Worm (Caenorhabditis elegans): ENCODE measurements around the gene col-77.

col-77 gene

DNA sequence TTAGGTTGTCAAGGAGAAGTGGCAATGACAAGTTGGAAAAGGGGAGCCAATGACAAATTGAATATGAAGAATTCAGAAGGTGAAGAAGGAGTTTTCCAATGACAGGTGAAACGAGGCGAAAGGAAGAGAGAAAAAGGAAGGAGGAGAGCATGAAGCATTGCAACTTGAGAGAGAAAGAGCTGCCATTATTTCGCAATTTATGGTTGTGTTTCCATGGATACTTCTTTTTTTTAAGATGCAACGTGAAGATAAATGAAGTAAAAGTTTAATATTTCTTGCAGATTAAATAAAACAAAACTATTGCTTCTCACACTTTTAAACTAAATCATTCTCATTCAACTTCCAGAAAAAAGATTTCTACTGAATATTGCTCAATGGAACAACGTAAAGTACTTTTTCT lies 35.0 kb upstream of the col-77 start, which contains the start of gene F49E12.8:
F49E12.8 (minus strand) TSS at position 101 of the 400 bp plus-strand sequence.
- no peak for TF ChIP-seq elt-3 (tag; optimal IDR thresholded peaks at IDR 0.05)
- TF ChIP-seq lin-39 (tag; optimal IDR thresholded peaks at IDR 0.05), result no peak
- no peak for TF ChIP-seq mab-5 (tag; optimal IDR thresholded peaks at IDR 0.05)
- TF ChIP-seq C34F6.9 (tag; optimal IDR thresholded peaks at IDR 0.05), result no peak
- TF ChIP-seq nhr-25 (tag; optimal IDR thresholded peaks at IDR 0.05), result no peak
- no peak for TF ChIP-seq nhr-6 (tag; optimal IDR thresholded peaks at IDR 0.05)

DNA sequence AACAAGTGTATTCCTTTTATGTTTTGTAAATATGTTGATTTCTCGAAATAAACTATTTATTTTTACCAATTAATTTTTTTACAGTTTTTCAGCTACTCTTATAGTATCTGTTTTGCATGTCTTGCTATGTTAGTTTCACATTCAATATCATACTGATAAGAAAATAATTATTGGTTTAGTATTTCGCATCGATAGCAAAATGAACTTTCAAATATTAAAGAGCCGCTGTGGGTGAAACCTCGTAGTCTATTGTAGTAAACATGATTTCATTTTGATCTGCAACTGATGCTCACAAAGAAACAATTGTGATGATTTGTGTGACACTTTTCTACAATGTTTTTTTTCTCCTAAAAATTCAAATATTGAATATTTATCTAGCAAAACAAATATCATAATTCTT lies 33.0 kb upstream of the col-77 start:
- TF ChIP-seq peb-1 (tag; optimal IDR thresholded peaks at IDR 0.05) (no peak), fos-1 (tag; optimal IDR thresholded peaks at IDR 0.05) (peak; percentile 55)

DNA sequence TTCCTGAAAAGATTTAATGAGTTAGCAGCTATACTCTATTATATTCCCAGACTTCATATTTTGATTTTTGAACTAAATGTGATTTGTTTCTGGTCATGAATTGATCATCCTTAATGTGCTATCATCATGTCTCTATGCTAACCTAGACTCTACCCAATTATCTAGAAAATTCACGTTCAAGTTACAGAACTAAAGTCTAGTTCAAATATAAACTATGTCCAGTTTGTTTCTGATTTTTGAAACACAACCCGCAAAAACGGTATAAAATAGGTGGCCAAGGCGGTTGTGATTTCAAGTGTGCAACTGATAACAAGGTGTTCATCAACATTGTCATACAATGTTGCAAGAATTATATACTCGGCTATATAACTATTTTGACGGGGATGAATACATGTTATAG lies 31.6 kb upstream of the col-77 start, which contains the start of gene F49E12.10:
F49E12.10 (plus strand) TSS at position 301 of the 400 bp plus-strand sequence.
- no peak for TF ChIP-seq blmp-1 (tag; optimal IDR thresholded peaks at IDR 0.05; ENCODE audit: insufficient read depth)
- TF ChIP-seq fos-1 (tag; optimal IDR thresholded peaks at IDR 0.05), result peak; percentile 54
- no peak for TF ChIP-seq F13H6.1 (tag; optimal IDR thresholded peaks at IDR 0.05)

DNA sequence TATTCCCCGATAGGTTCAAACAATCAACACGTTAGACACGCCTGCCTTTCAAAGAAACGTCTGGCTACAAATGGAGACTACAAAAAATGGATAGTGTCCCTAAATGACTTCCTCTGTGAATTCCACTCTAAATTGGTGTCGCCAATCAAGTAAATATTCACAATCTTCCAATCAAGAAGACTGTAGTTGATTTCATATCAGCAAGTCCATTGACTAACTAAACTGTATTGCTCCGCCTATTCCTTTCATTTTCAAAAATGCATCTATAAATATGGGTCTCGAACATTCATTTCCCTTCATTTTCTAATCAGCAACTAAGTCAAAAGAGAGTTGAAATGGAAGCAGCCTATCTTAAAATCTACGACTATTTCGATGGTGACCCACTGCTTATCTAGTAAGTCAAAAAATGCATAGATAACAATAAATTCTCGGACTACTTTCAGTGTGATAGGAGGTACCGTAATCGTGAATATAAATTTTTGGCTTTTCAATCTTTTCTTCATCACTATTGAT lies 28.9 kb upstream of the col-77 start, which contains the start of gene drd-1:
drd-1 (plus strand) TSS at position 51 of the 513 bp plus-strand sequence.
- TF ChIP-seq lin-11 (tag; optimal IDR thresholded peaks at IDR 0.05) (no peak), lsy-2 (tag; optimal IDR thresholded peaks at IDR 0.05) (no peak), ztf-11 (tag; optimal IDR thresholded peaks at IDR 0.05) (no peak), R02D3.7 (tag; optimal IDR thresholded peaks at IDR 0.05) (no peak), Y55F3AM.14 (GFP tag; optimal IDR thresholded peaks at IDR 0.05) (no peak), lin-39 (tag; optimal IDR thresholded peaks at IDR 0.05) (no peak), sma-9 (GFP tag; optimal IDR thresholded peaks at IDR 0.05) (peak; percentile 69), sma-9 (tag; optimal IDR thresholded peaks at IDR 0.05) (no peak), unc-39 (tag; optimal IDR thresholded peaks at IDR 0.05) (no peak), ztf-4 (tag; optimal IDR thresholded peaks at IDR 0.05) (no peak), dmd-4 (tag; optimal IDR thresholded peaks at IDR 0.05) (no peak), nhr-12 (tag; optimal IDR thresholded peaks at IDR 0.05) (no peak), unc-55 (GFP tag; optimal IDR thresholded peaks at IDR 0.05) (no peak), egl-27 (tag; optimal IDR thresholded peaks at IDR 0.05) (no peak), sma-3 (GFP tag; optimal IDR thresholded peaks at IDR 0.05) (no peak), mdl-1 (tag; optimal IDR thresholded peaks at IDR 0.05) (no peak), fos-1 (tag; optimal IDR thresholded peaks at IDR 0.05) (peak; percentile 91), elt-1 (tag; optimal IDR thresholded peaks at IDR 0.05) (no peak), unc-62 (GFP tag; optimal IDR thresholded peaks at IDR 0.05) (no peak), C34F6.9 (tag; optimal IDR thresholded peaks at IDR 0.05) (no peak), skn-1 (tag; optimal IDR thresholded peaks at IDR 0.05) (peak; percentile 22), sem-4 (tag; optimal IDR thresholded peaks at IDR 0.05) (no peak), aly-2 (tag; optimal IDR thresholded peaks at IDR 0.05) (no peak), ZK546.5 (tag; optimal IDR thresholded peaks at IDR 0.05) (no peak), mab-5 (tag; optimal IDR thresholded peaks at IDR 0.05) (no peak), ztf-1 (GFP tag; conservative IDR thresholded peaks at IDR 0.05) (no peak), nhr-11 (tag; optimal IDR thresholded peaks at IDR 0.05) (no peak), nhr-10 (tag; optimal IDR thresholded peaks at IDR 0.05) (no peak), lin-13 (GFP tag; optimal IDR thresholded peaks at IDR 0.05) (no peak), crh-2 (tag; optimal IDR thresholded peaks at IDR 0.05) (peak; percentile 23), nhr-23 (tag; optimal IDR thresholded peaks at IDR 0.05) (no peak), nhr-21 (tag; optimal IDR thresholded peaks at IDR 0.05) (no peak), ceh-82 (tag; optimal IDR thresholded peaks at IDR 0.05) (no peak), F13H6.1 (tag; optimal IDR thresholded peaks at IDR 0.05) (no peak), ama-1 (optimal IDR thresholded peaks at IDR 0.05) (no peak)

Data from whole organism, L2 larva.